Worm (Caenorhabditis elegans) whole organism, midembryonic: ENCODE measurements around the gene sdz-1.

Experiments
- med-1 ChIP-seq: sonication (generic microtip); optimal IDR thresholded peaks from 2 replicates; lab custom pipeline; 2017; ENCODE audit warnings: missing genetic modification characterization, mild to moderate bottlenecking, missing compliant biosample characterization, antibody characterized with exemption, missing genetic modification reagents; ENCODE audit not compliant: insufficient read depth
- ref-1 ChIP-seq: fragments of 200-800 bp; sonication (Bioruptor generic); conservative IDR thresholded peaks from 2 replicates; pipeline ENCODE4 v1.3.6; 2022; ENCODE audit warnings: missing genetic modification reagents, missing genetic modification characterization, missing compliant biosample characterization
- ztf-29 ChIP-seq: fragments of 200-800 bp; sonication (Bioruptor generic); IDR thresholded peaks from 2 replicates; pipeline ENCODE4 v1.3.6; 2022; ENCODE audit warnings: missing genetic modification reagents, missing genetic modification characterization, missing compliant biosample characterization

ce11 chrIII:8684421-8684820, 15.7 kb downstream of the sdz-1 start, which contains the start of gene anmt-1:
- TF ChIP-seq ref-1 = no peak
- TF ChIP-seq med-1 (GFP tag; lab: Kevin White, UChicago) = no peak
- TF ChIP-seq ztf-29 = no peak
